Worm (Caenorhabditis elegans): ENCODE measurements around the gene Y43F8C.7.

DNA sequence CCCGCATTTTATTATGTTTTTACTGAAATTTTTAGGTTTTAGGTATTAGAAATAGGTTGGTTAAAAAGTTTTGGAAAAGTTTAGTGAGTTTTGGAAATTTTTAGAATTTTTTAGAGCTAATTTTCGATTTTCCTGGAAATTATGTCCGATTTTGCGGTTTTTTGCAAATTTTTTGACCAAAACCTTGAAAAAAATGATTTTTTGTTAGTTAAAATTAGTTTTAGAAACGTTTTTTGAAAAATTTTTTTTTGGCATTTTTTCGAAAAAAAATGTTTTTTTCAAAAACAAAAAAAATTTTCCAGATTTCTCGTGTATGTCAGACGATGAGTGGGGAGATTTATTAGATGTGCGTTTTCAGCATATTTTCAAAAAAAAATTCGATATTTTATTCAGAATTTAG, 19.1 kb downstream of the Y43F8C.7 start, which contains the start of gene dyf-19:
- TF ChIP-seq mep-1 (tag; optimal IDR thresholded peaks at IDR 0.05) (no peak), nhr-20 (tag; optimal IDR thresholded peaks at IDR 0.05) (no peak), C34B4.2 (tag; optimal IDR thresholded peaks at IDR 0.05) (no peak), egl-27 (tag; optimal IDR thresholded peaks at IDR 0.05) (no peak), ces-1 (GFP tag; optimal IDR thresholded peaks at IDR 0.05) (no peak), jun-1 (tag; optimal IDR thresholded peaks at IDR 0.05) (no peak), aha-1 (tag; optimal IDR thresholded peaks at IDR 0.05) (no peak), nhr-237 (tag; optimal IDR thresholded peaks at IDR 0.05) (no peak), ama-1 (optimal IDR thresholded peaks at IDR 0.05) (no peak), mdl-1 (tag; optimal IDR thresholded peaks at IDR 0.05) (no peak), nhr-77 (tag; optimal IDR thresholded peaks at IDR 0.05) (no peak), unc-98 (GFP tag; IDR thresholded peaks at IDR 0.05) (no peak), nhr-12 (tag; optimal IDR thresholded peaks at IDR 0.05) (no peak)
